Worm (Caenorhabditis elegans) whole organism, L4 larva: ENCODE data around the gene dolk-1.

Experiments used
- Y75B8A.6 ChIP-seq: fragments of 200-800 bp; sonication (Bioruptor generic); IDR thresholded peaks from 2 replicates; pipeline ENCODE4 v1.3.6; 2022; ENCODE audit warnings: missing genetic modification reagents, missing genetic modification characterization, missing compliant biosample characterization
- daf-12 ChIP-seq: fragments of 150-350 bp; optimal IDR thresholded peaks from 2 replicates; lab custom pipeline; 2014; ENCODE audit warnings: missing biosample characterization, missing genetic modification reagents, missing genetic modification characterization
- jun-1 ChIP-seq: fragments of 150-350 bp; optimal IDR thresholded peaks from 2 replicates; lab custom pipeline; 2014; ENCODE audit warnings: missing biosample characterization, missing genetic modification reagents, missing genetic modification characterization
- lin-13 ChIP-seq: fragments of 150-350 bp; optimal IDR thresholded peaks from 2 replicates; lab custom pipeline; 2014; ENCODE audit warnings: missing biosample characterization, missing genetic modification reagents, missing genetic modification characterization
- nhr-102 ChIP-seq: sonication (generic microtip); optimal IDR thresholded peaks from 2 replicates; lab custom pipeline; 2016; ENCODE audit warnings: mild to moderate bottlenecking, missing genetic modification characterization, moderate library complexity, missing compliant biosample characterization
- nhr-25 ChIP-seq: sonication (generic microtip); optimal IDR thresholded peaks from 2 replicates; lab custom pipeline; 2017; ENCODE audit warnings: missing genetic modification characterization, mild to moderate bottlenecking, missing compliant biosample characterization, antibody characterized with exemption, moderate library complexity, borderline replicate concordance; ENCODE audit not compliant: insufficient read depth
- nhr-6 ChIP-seq: fragments of 150-350 bp; optimal IDR thresholded peaks from 2 replicates; lab custom pipeline; 2014; ENCODE audit warnings: missing biosample characterization, missing genetic modification characterization
- nhr-76 ChIP-seq: fragments of 150-350 bp; optimal IDR thresholded peaks from 2 replicates; lab custom pipeline; 2014; ENCODE audit warnings: missing biosample characterization, missing genetic modification characterization
- pha-4 ChIP-seq, 2 experiments: fragments of 150-350 bp in 1 of 2; fragments of 200-800 bp in 1 of 2; sonication (Bioruptor generic) in 1 of 2; IDR thresholded peaks in 1 of 2; optimal IDR thresholded peaks in 1 of 2; 2 replicates each; pipeline versions ENCODE4 v1.3.6 to Lab custom; 2014 to 2022; ENCODE audit warnings: missing genetic modification characterization in 2 of 2, missing genetic modification reagents in 2 of 2, missing biosample characterization in 1 of 2, missing compliant biosample characterization in 1 of 2
- skn-1 ChIP-seq: fragments of 150-350 bp; optimal IDR thresholded peaks from 2 replicates; lab custom pipeline; 2014; ENCODE audit warnings: missing biosample characterization, missing genetic modification characterization
- spr-3 ChIP-seq: fragments of 200-800 bp; sonication (Bioruptor generic); optimal IDR thresholded peaks from 2 replicates; lab custom pipeline; 2018; ENCODE audit warnings: mild to moderate bottlenecking, missing genetic modification characterization, missing compliant biosample characterization
- zag-1 ChIP-seq: fragments of 150-350 bp; optimal IDR thresholded peaks from 2 replicates; lab custom pipeline; 2014; ENCODE audit warnings: missing biosample characterization, missing genetic modification characterization

DNA sequence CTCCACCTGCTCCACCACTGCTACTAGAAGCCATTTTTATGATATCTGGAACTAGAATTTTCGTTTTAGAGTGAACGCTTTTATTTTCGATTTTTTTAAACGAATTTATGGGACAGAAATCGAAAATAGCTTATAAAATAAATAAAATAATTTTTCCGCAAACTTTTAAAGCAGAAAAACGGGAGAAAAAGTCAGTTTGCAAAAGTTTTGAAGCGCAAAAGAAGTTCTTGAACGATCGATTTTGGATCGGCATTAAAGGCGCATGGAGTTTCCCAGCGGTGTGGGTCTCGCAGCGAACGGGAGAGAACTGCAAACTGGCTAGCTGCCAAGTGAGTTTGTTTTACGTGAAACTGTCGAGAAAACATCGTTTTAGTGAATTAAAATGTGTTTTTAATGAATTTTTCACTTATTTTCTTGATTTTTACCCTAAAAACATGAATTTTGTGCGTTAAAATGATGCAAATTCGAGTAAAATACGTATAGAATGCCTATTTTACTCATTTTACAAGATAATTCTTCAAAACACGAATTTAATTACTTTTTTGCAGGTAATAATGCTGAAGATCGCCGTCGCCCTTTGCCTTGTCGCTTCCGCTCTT, 13.2 kb downstream of the dolk-1 start, which contains the start of the genes ccf-1 and trap-4:
- no peak for TF ChIP-seq nhr-6
- TF ChIP-seq nhr-102 (tag; lab: Kevin White, UChicago) = no peak
- no peak for TF ChIP-seq nhr-76
- TF ChIP-seq jun-1 (tag; lab: Kevin White, UChicago) = no peak
- TF ChIP-seq lin-13 (GFP tag; lab: Kevin White, UChicago) = peak; percentile 3
- no peak for TF ChIP-seq daf-12 (tag; lab: Kevin White, UChicago)
- TF ChIP-seq pha-4 (GFP tag; IDR thresholded peaks at IDR 0.05; lab: Robert Waterston, UW) = no peak
- no peak for TF ChIP-seq pha-4 (tag; optimal IDR thresholded peaks at IDR 0.05; lab: Kevin White, UChicago)
- no peak for TF ChIP-seq spr-3
- no peak for TF ChIP-seq skn-1
- TF ChIP-seq Y75B8A.6 (GFP tag; lab: Robert Waterston, UW) = no peak
- TF ChIP-seq zag-1 (tag; lab: Kevin White, UChicago) = no peak
- TF ChIP-seq nhr-25 = peak; percentile 40
